Worm (Caenorhabditis elegans) whole organism, mixed stage, embryonic: ENCODE data around the gene pes-4.
A peak's percentile ranks its signal among the peaks of the same experiment; 100 is the strongest.

ENCODE experiments used
- M03D4.4 ChIP-seq: sonication (generic microtip); optimal IDR thresholded peaks from 2 replicates; lab custom pipeline; 2017; ENCODE audit warnings: mild to moderate bottlenecking, missing genetic modification characterization, missing compliant biosample characterization
- bed-3 ChIP-seq: fragments of 200-800 bp; sonication (Bioruptor generic); optimal IDR thresholded peaks from 3 replicates; lab custom pipeline; 2018; ENCODE audit warnings: mild to moderate bottlenecking, missing genetic modification characterization, moderate library complexity, missing compliant biosample characterization
- blmp-1 ChIP-seq: fragments of 150-350 bp; optimal IDR thresholded peaks from 2 replicates; lab custom pipeline; 2014; ENCODE audit warnings: missing biosample characterization, missing genetic modification characterization
- ceh-39 ChIP-seq: fragments of 150-350 bp; optimal IDR thresholded peaks from 2 replicates; lab custom pipeline; 2014; ENCODE audit warnings: missing biosample characterization, missing genetic modification characterization
- ceh-83 ChIP-seq: fragments of 200-800 bp; sonication (Bioruptor generic); optimal IDR thresholded peaks from 2 replicates; lab custom pipeline; 2018; ENCODE audit warnings: mild to moderate bottlenecking, missing genetic modification characterization, missing compliant biosample characterization
- ces-1 ChIP-seq: fragments of 150-350 bp; optimal IDR thresholded peaks from 2 replicates; lab custom pipeline; 2014; ENCODE audit warnings: missing biosample characterization, missing genetic modification reagents, missing genetic modification characterization
- elt-1 ChIP-seq: sonication (generic microtip); optimal IDR thresholded peaks from 2 replicates; lab custom pipeline; 2017; ENCODE audit warnings: missing genetic modification characterization, mild to moderate bottlenecking, missing compliant biosample characterization, antibody characterized with exemption, moderate library complexity, borderline replicate concordance; ENCODE audit not compliant: insufficient read depth
- elt-3 ChIP-seq: fragments of 150-350 bp; optimal IDR thresholded peaks from 2 replicates; lab custom pipeline; 2014; ENCODE audit warnings: missing biosample characterization, missing genetic modification characterization
- flh-1 ChIP-seq: fragments of 200-800 bp; sonication (Bioruptor generic); optimal IDR thresholded peaks from 2 replicates; lab custom pipeline; 2018; ENCODE audit warnings: mild to moderate bottlenecking, missing genetic modification characterization, moderate library complexity, missing compliant biosample characterization
- ham-2 ChIP-seq: fragments of 200-800 bp; sonication (Bioruptor generic); optimal IDR thresholded peaks from 2 replicates; lab custom pipeline; 2018; ENCODE audit warnings: mild to moderate bottlenecking, missing genetic modification characterization, missing compliant biosample characterization
- hlh-1 ChIP-seq: fragments of 150-350 bp; optimal IDR thresholded peaks from 2 replicates; lab custom pipeline; 2014; ENCODE audit warnings: missing biosample characterization, missing genetic modification reagents, missing genetic modification characterization
- lin-13 ChIP-seq: fragments of 150-350 bp; optimal IDR thresholded peaks from 2 replicates; lab custom pipeline; 2014; ENCODE audit warnings: missing biosample characterization, missing genetic modification characterization
- lsy-2 ChIP-seq: fragments of 150-350 bp; optimal IDR thresholded peaks from 2 replicates; lab custom pipeline; 2014; ENCODE audit warnings: missing biosample characterization, missing genetic modification characterization
- mab-5 ChIP-seq: fragments of 150-350 bp; optimal IDR thresholded peaks from 2 replicates; lab custom pipeline; 2014; ENCODE audit warnings: missing biosample characterization, missing genetic modification characterization
- mep-1 ChIP-seq: fragments of 150-350 bp; optimal IDR thresholded peaks from 2 replicates; lab custom pipeline; 2017; ENCODE audit warnings: missing biosample characterization, missing genetic modification reagents, missing genetic modification characterization, inconsistent platforms
- mls-2 ChIP-seq: sonication (generic microtip); optimal IDR thresholded peaks from 2 replicates; lab custom pipeline; 2016; ENCODE audit warnings: mild to moderate bottlenecking, missing genetic modification characterization, moderate library complexity, missing compliant biosample characterization
- nhr-12 ChIP-seq: fragments of 150-350 bp; optimal IDR thresholded peaks from 2 replicates; lab custom pipeline; 2014; ENCODE audit warnings: missing biosample characterization, missing genetic modification characterization
- nhr-2 ChIP-seq: fragments of 150-350 bp; optimal IDR thresholded peaks from 2 replicates; lab custom pipeline; 2014; ENCODE audit warnings: missing biosample characterization, missing genetic modification characterization
- nhr-237 ChIP-seq: fragments of 150-350 bp; optimal IDR thresholded peaks from 2 replicates; lab custom pipeline; 2014; ENCODE audit warnings: missing biosample characterization, missing genetic modification characterization
- nhr-28 ChIP-seq: fragments of 150-350 bp; optimal IDR thresholded peaks from 2 replicates; lab custom pipeline; 2014; ENCODE audit warnings: missing biosample characterization, missing genetic modification characterization
- nhr-76 ChIP-seq: sonication (generic microtip); optimal IDR thresholded peaks from 2 replicates; lab custom pipeline; 2017; ENCODE audit warnings: missing biosample characterization, missing genetic modification characterization
- pha-4 ChIP-seq: fragments of 150-350 bp; optimal IDR thresholded peaks from 2 replicates; lab custom pipeline; 2018; ENCODE audit warnings: missing biosample characterization, missing genetic modification reagents, missing genetic modification characterization
- sem-2 ChIP-seq: fragments of 200-800 bp; sonication (Bioruptor generic); optimal IDR thresholded peaks from 2 replicates; lab custom pipeline; 2018; ENCODE audit warnings: mild to moderate bottlenecking, missing genetic modification characterization, missing compliant biosample characterization
- snpc-4 ChIP-seq: fragments of 150-350 bp; optimal IDR thresholded peaks from 2 replicates; lab custom pipeline; 2014; ENCODE audit warnings: missing biosample characterization, missing genetic modification characterization
- sptf-1 ChIP-seq: sonication (generic microtip); optimal IDR thresholded peaks from 2 replicates; lab custom pipeline; 2017; ENCODE audit warnings: mild to moderate bottlenecking, missing genetic modification characterization, moderate library complexity, missing compliant biosample characterization
- tbx-8 ChIP-seq: fragments of 200-800 bp; sonication (Bioruptor generic); optimal IDR thresholded peaks from 2 replicates; lab custom pipeline; 2018; ENCODE audit warnings: mild to moderate bottlenecking, missing genetic modification characterization, moderate library complexity, missing compliant biosample characterization
- unc-120 ChIP-seq: sonication (generic microtip); optimal IDR thresholded peaks from 2 replicates; lab custom pipeline; 2017; ENCODE audit warnings: missing genetic modification characterization, missing compliant biosample characterization; ENCODE audit not compliant: poor library complexity, severe bottlenecking
- unc-39 ChIP-seq: fragments of 150-350 bp; optimal IDR thresholded peaks from 2 replicates; lab custom pipeline; 2014; ENCODE audit warnings: missing biosample characterization, missing genetic modification characterization
- zip-8 ChIP-seq: fragments of 150-350 bp; optimal IDR thresholded peaks from 2 replicates; lab custom pipeline; 2014; ENCODE audit warnings: missing biosample characterization, missing genetic modification characterization
- ztf-11 ChIP-seq: fragments of 150-350 bp; optimal IDR thresholded peaks from 2 replicates; lab custom pipeline; 2014; ENCODE audit warnings: missing biosample characterization, missing genetic modification characterization

pes-4 gene

DNA sequence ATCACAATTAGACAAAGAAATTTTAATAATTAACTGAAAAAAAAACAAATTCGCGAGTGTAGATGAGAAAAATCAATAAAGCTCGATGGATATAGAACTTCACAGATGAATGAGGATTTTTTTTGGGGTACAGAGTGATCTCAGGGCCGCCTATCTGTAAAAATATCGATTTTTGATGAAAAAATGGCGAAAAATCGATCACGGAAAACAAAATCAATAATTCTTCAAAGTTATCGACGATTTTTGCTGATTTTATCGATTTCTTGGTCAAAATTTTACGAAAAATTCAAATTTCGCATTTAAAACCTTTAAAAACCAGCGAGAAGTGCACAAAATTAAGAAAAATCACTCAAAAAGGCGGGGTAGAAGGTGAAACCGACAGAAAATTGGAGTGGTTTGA is 14.0 kb downstream of the pes-4 start:
- TF ChIP-seq zip-8 (tag; lab: Kevin White, UChicago) (no peak), unc-120 (tag; lab: Kevin White, UChicago) (no peak), nhr-76 (no peak), pha-4 (no peak), unc-39 (no peak), elt-1 (tag; lab: Kevin White, UChicago) (no peak), flh-1 (GFP tag; lab: Kevin White, UChicago) (no peak), mep-1 (no peak), nhr-12 (no peak), nhr-237 (tag; lab: Kevin White, UChicago) (no peak), hlh-1 (no peak)

DNA sequence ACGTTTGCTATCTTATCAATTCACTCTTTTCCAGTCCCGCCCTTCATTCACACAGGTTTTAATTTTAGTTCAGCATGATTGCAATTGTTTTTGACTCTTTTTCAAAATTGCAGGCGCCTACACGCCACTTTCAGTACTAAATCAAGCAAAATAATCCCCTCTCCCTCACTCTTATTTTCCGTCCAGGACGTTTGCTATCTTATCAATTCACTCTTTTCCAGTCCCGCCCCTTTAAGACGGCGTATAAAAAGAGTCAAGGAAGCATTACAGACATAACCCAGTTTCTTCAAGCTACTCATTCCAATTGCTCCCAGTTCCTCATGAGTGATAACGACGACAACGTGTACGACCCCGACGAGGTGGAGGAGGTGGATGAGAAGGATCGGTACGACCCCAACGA is 15.4 kb downstream of the pes-4 start, which contains the start of gene Y119D3B.21:
Gene Y119D3B.21, plus strand, starts transcription at position 321 of the 400 bp plus-strand sequence.
- TF ChIP-seq elt-1 (tag; lab: Kevin White, UChicago), result no peak
- TF ChIP-seq mls-2 (tag; lab: Kevin White, UChicago), result no peak
- no peak for TF ChIP-seq snpc-4 (tag; lab: Kevin White, UChicago)
- TF ChIP-seq elt-3 (tag; lab: Kevin White, UChicago), result no peak

DNA sequence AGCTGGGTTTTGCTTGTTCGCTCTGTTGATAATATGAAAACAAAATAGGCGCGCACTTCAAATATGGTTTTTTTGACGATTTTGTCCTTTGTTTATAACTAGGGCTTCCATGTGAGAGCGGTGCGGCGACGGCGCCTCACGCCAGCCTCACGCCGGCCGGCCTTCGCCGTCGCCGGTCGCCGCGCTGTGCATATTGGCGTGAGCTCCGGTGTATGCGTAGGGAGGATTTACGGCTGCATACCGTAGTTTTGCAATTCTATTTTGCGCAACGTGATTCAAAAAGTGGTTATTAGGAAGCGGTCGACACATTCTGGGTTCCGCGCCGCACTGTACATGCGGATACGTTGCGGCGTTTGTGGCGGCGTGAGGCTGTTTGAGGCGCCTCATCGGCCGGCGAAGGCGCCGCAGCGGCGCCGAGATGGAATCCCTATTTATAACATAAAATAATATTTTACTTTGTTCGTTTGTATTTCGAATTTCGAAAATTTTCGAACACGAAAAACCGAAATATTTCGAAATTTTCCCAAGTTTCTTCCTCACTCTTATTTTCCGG is 15.9 kb downstream of the pes-4 start:
- TF ChIP-seq M03D4.4 (tag; lab: Kevin White, UChicago), result no peak
- no peak for TF ChIP-seq ceh-39 (tag; lab: Kevin White, UChicago)
- no peak for TF ChIP-seq tbx-8
- TF ChIP-seq nhr-28 (tag; lab: Kevin White, UChicago), result no peak
- TF ChIP-seq nhr-2 (tag; lab: Kevin White, UChicago), result no peak
- no peak for TF ChIP-seq blmp-1
- TF ChIP-seq bed-3, result no peak
- TF ChIP-seq pha-4, result no peak
- no peak for TF ChIP-seq lsy-2 (tag; lab: Kevin White, UChicago)
- no peak for TF ChIP-seq elt-1 (tag; lab: Kevin White, UChicago)

DNA sequence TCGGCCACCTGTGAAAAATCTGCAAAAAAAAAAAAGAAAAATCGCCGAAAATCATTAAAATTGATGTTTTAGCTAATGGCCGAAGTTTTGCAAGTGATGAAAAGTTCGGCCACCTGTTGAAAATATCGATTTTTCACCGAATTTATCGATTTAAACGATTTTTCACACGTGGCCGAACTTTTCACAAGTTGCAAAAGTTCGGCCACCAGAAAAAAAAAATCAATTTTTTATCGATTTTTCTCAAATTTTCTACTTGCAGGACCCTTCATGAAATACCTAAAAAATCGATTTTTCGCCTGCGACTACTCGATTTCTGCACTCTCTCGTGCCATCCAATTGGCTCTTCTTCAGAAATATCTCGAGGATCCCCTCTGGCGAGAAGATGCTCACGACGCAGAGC is 19.4 kb downstream of the pes-4 start:
- TF ChIP-seq nhr-28 (tag; lab: Kevin White, UChicago) (no peak), ztf-11 (tag; lab: Kevin White, UChicago) (no peak), blmp-1 (no peak), hlh-1 (no peak), mep-1 (no peak), unc-120 (tag; lab: Kevin White, UChicago) (no peak), flh-1 (GFP tag; lab: Kevin White, UChicago) (no peak)

DNA sequence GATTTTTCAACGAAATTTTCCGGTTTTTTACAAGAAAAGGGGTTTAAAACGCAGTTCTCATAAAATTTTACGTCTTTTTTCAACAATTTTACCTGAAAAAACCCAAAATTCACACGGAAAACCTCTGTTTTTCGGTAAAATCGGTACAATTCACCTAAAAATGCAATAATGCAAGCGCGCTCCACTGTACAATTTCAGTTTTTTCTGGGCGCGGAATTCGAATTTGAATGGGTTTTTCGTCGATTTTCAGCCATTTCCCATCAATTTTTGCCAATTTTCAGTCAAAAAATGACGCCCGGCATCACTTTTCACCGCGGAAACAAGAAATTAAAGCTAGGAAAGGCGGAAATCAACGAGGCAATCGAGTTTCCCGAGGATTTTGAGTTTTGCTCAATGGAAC is 22.2 kb downstream of the pes-4 start, which contains the start of gene orc-3:
Gene orc-3, plus strand, starts transcription at position 282 of the 400 bp plus-strand sequence.
- TF ChIP-seq sem-2 (GFP tag; lab: Kevin White, UChicago) (no peak), M03D4.4 (tag; lab: Kevin White, UChicago) (no peak), nhr-28 (tag; lab: Kevin White, UChicago) (no peak), ham-2 (GFP tag; lab: Kevin White, UChicago) (no peak), zip-8 (tag; lab: Kevin White, UChicago) (no peak), mab-5 (tag; lab: Kevin White, UChicago) (no peak), hlh-1 (no peak), lin-13 (tag; lab: Kevin White, UChicago) (no peak), unc-120 (tag; lab: Kevin White, UChicago) (no peak), ceh-83 (peak; percentile 56), mep-1 (no peak), unc-39 (no peak), tbx-8 (no peak), nhr-12 (no peak), ces-1 (peak; percentile 40)

DNA sequence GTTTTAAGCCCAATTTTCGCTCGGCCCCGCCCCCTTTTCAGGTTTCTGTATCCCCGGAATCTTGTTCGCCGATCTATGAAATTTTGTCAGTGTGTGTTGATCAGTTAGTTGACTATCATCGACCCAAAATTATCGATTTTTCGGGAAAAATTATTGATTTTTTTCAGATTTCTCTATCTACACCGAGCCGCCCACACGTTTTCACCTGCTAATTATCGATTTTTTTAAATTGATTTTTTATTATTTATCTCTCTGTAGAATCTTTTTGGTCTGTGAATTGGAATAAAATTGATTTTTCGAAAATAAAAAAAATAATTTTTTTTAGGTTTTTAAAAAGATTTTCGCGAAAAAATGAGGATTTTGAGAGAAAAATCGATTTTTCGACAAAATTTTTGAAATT is 23.0 kb downstream of the pes-4 start:
- TF ChIP-seq elt-3 (tag; lab: Kevin White, UChicago) (no peak), sptf-1 (tag; lab: Kevin White, UChicago) (no peak), flh-1 (GFP tag; lab: Kevin White, UChicago) (no peak), mls-2 (tag; lab: Kevin White, UChicago) (no peak)
